Fruit fly (Drosophila melanogaster): ENCODE data around the gene sl.
A peak's percentile ranks its signal among the peaks of the same experiment; 100 is the strongest.

The sl gene

DNA sequence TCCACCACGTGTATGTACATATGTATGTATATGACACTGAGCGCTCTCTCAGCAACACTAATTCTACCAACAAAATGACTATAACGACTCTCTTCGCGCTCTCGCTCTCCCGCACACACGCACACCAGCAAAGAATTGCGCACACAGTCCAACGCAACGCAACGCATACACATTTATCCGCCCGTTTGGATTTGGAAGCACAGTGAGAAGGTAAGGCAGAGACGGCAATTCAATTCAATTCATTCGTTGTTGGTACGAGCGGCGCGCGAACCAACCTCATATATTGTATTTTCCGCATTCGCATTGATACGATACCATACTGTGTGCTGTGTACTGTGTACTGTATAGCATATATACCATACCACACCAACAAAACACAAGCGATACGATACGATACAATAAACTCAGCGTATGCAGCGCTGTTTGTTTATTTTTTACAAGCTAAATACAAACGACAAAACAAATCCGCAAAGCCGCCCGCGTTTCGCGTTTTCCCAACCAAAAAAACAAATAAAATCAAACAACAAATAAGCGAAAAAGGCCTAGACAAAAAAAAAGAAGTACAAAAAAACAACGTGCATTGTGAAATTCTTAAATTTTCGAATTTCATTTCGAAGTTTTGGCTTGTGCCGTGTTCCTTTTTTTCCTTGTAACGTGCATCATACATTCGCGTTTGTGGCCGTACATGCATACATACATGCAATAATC, 16.5 kb upstream of the sl start, which contains the start of the genes CG9921 and Dsp1 (continued):
- TF ChIP-seq CG13123 (GFP tag; optimal IDR thresholded peaks at IDR 0.05): no peak
- peak; percentile 49 for TF ChIP-seq CG15269 (tag; optimal IDR thresholded peaks at IDR 0.05)
- peak; percentile 38; the same call in 2 of the 3 replicates for TF ChIP-seq Aef1 (GFP tag; IDR thresholded peaks at IDR 0.05)
- TF ChIP-seq Deaf1 (tag; optimal IDR thresholded peaks at IDR 0.05): peak; percentile 66
- TF ChIP-seq Lpt (GFP tag; optimal IDR thresholded peaks at IDR 0.05): no peak
- no peak for TF ChIP-seq Doc2 (GFP tag; IDR thresholded peaks at IDR 0.05)
- TF ChIP-seq D19A (tag; optimal IDR thresholded peaks at IDR 0.05): no peak
- no peak for TF ChIP-seq Fer2 (tag; optimal IDR thresholded peaks at IDR 0.05)
- peak; percentile 99 for TF ChIP-seq CG2199 (GFP tag; IDR thresholded peaks at IDR 0.05)
- TF ChIP-seq CG17912 (GFP tag; optimal IDR thresholded peaks at IDR 0.05): no peak
- TF ChIP-seq Pdp1 (GFP tag; optimal IDR thresholded peaks at IDR 0.05): no peak
- TF ChIP-seq CG1024 (GFP tag; IDR thresholded peaks at IDR 0.05): 0 out of 2 replicates have a peak, but pooled peaks have one; percentile 6
- no peak for TF ChIP-seq fd96Cb (tag; optimal IDR thresholded peaks at IDR 0.05)
- no peak for TF ChIP-seq Lhr (GFP tag; optimal IDR thresholded peaks at IDR 0.05)
- no peak for TF ChIP-seq Dref (GFP tag; IDR thresholded peaks at IDR 0.05)
- TF ChIP-seq chinmo (GFP tag; IDR thresholded peaks at IDR 0.05; ENCODE audit: partially characterized antibody): peak; percentile 95
- TF ChIP-seq fu2 (GFP tag; optimal IDR thresholded peaks at IDR 0.05): no peak
- TF ChIP-seq CG10366 (GFP tag; IDR thresholded peaks at IDR 0.05): no peak
- TF ChIP-seq CG18011 (GFP tag; optimal IDR thresholded peaks at IDR 0.05): no peak
- TF ChIP-seq Adf1 (GFP tag; IDR thresholded peaks at IDR 0.05): no peak
- TF ChIP-seq CG12744 (GFP tag; optimal IDR thresholded peaks at IDR 0.05): no peak
- TF ChIP-seq CG34422 (GFP tag; IDR thresholded peaks at IDR 0.05): peak; percentile 53; the same call in 1 of the 3 replicates
- no peak for TF ChIP-seq CG16863 (GFP tag; optimal IDR thresholded peaks at IDR 0.05)
- no peak for TF ChIP-seq Hsf (GFP tag; optimal IDR thresholded peaks at IDR 0.05)
- no peak for TF ChIP-seq Ssrp (tag; optimal IDR thresholded peaks at IDR 0.05)
- no peak for TF ChIP-seq Jarid2 (GFP tag; optimal IDR thresholded peaks at IDR 0.05)
- TF ChIP-seq chm (GFP tag; IDR thresholded peaks at IDR 0.05): peak; percentile 75
- no peak for TF ChIP-seq NK7.1 (GFP tag; optimal IDR thresholded peaks at IDR 0.05)
- TF ChIP-seq H2.0 (GFP tag; IDR thresholded peaks at IDR 0.05): no peak
- TF ChIP-seq danr (GFP tag; IDR thresholded peaks at IDR 0.05): no peak
- TF ChIP-seq B-H1 (GFP tag; IDR thresholded peaks at IDR 0.05): no peak
- TF ChIP-seq E2f2 (GFP tag; IDR thresholded peaks at IDR 0.05): no peak
- TF ChIP-seq nerfin-1 (tag; optimal IDR thresholded peaks at IDR 0.05): no peak
- TF ChIP-seq Usf (GFP tag; optimal IDR thresholded peaks at IDR 0.05): no peak
- TF ChIP-seq p53 (GFP tag; optimal IDR thresholded peaks at IDR 0.05): no peak
- TF ChIP-seq da (GFP tag; optimal IDR thresholded peaks at IDR 0.05): no peak
- peak; percentile 90 for TF ChIP-seq HLHmδ (GFP tag; optimal IDR thresholded peaks at IDR 0.05)
- no peak for TF ChIP-seq Dp (GFP tag; optimal IDR thresholded peaks at IDR 0.05)
- TF ChIP-seq CG12769 (tag; optimal IDR thresholded peaks at IDR 0.05): no peak
- TF ChIP-seq gt (GFP tag; IDR thresholded peaks at IDR 0.05): no peak
- TF ChIP-seq CG3838 (GFP tag; optimal IDR thresholded peaks at IDR 0.05): no peak
- TF ChIP-seq CG31441 (GFP tag; IDR thresholded peaks at IDR 0.05): no peak
- TF ChIP-seq ERR (GFP tag; optimal IDR thresholded peaks at IDR 0.05): no peak
- TF ChIP-seq ci (GFP tag; IDR thresholded peaks at IDR 0.05): peak; percentile 62; the same call in 2 of the 3 replicates
- TF ChIP-seq CG1233 (GFP tag; optimal IDR thresholded peaks at IDR 0.05): no peak
- no peak for TF ChIP-seq CG2116 (GFP tag; optimal IDR thresholded peaks at IDR 0.05)
- no peak for TF ChIP-seq CG11504 (tag; optimal IDR thresholded peaks at IDR 0.05)
- TF ChIP-seq grau (tag; optimal IDR thresholded peaks at IDR 0.05): peak; percentile 13
- TF ChIP-seq crc (GFP tag; optimal IDR thresholded peaks at IDR 0.05): no peak
- TF ChIP-seq CrebB (tag; optimal IDR thresholded peaks at IDR 0.05): peak; percentile 38

Data from whole organism, embryonic.